Worm (Caenorhabditis elegans) whole organism, L3 larva: Measurements from ENCODE around the gene K12H4.5.

Source experiments
- R02D3.7 ChIP-seq: fragments of 150-350 bp; optimal IDR thresholded peaks from 2 replicates; lab custom pipeline; 2014; ENCODE audit warnings: missing biosample characterization, missing genetic modification characterization
- ZK546.5 ChIP-seq: sonication (generic microtip); optimal IDR thresholded peaks from 2 replicates; lab custom pipeline; 2017; ENCODE audit warnings: missing biosample characterization, missing genetic modification characterization
- aly-2 ChIP-seq: fragments of 150-350 bp; optimal IDR thresholded peaks from 2 replicates; lab custom pipeline; 2014; ENCODE audit warnings: missing biosample characterization, missing genetic modification characterization
- ama-1 ChIP-seq: fragments of 150-350 bp; optimal IDR thresholded peaks from 2 replicates; lab custom pipeline; 2018
- egl-5 ChIP-seq: fragments of 150-350 bp; optimal IDR thresholded peaks from 2 replicates; lab custom pipeline; 2017; ENCODE audit warnings: missing biosample characterization, missing genetic modification reagents, missing genetic modification characterization, inconsistent platforms
- elt-2 ChIP-seq: sonication (generic microtip); optimal IDR thresholded peaks from 2 replicates; lab custom pipeline; 2016; ENCODE audit warnings: missing genetic modification reagents, mild to moderate bottlenecking, missing genetic modification characterization, missing compliant biosample characterization
- fkh-10 ChIP-seq: sonication (generic microtip); optimal IDR thresholded peaks from 2 replicates; lab custom pipeline; 2017; ENCODE audit warnings: missing biosample characterization, missing genetic modification reagents, missing genetic modification characterization
- fkh-2 ChIP-seq: fragments of 150-350 bp; optimal IDR thresholded peaks from 2 replicates; lab custom pipeline; 2014; ENCODE audit warnings: missing biosample characterization, missing genetic modification reagents, missing genetic modification characterization
- fos-1 ChIP-seq: fragments of 150-350 bp; optimal IDR thresholded peaks from 2 replicates; lab custom pipeline; 2014; ENCODE audit warnings: missing biosample characterization, missing genetic modification characterization
- hmg-11 ChIP-seq: sonication (generic microtip); optimal IDR thresholded peaks from 2 replicates; lab custom pipeline; 2016; ENCODE audit warnings: missing genetic modification characterization, missing compliant biosample characterization
- lin-15B ChIP-seq: fragments of 150-350 bp; optimal IDR thresholded peaks from 2 replicates; lab custom pipeline; 2014; ENCODE audit warnings: missing biosample characterization, missing genetic modification characterization
- lin-39 ChIP-seq: fragments of 150-350 bp; optimal IDR thresholded peaks from 2 replicates; lab custom pipeline; 2018; ENCODE audit warnings: missing biosample characterization, missing genetic modification reagents, missing genetic modification characterization
- nfya-1 ChIP-seq: sonication (generic microtip); optimal IDR thresholded peaks from 2 replicates; lab custom pipeline; 2017; ENCODE audit warnings: missing genetic modification characterization, mild to moderate bottlenecking, missing compliant biosample characterization, antibody characterized with exemption, moderate library complexity; ENCODE audit not compliant: insufficient read depth
- nhr-23 ChIP-seq: fragments of 150-350 bp; optimal IDR thresholded peaks from 2 replicates; lab custom pipeline; 2014; ENCODE audit warnings: missing biosample characterization, missing genetic modification reagents, missing genetic modification characterization
- nhr-237 ChIP-seq: fragments of 150-350 bp; optimal IDR thresholded peaks from 2 replicates; lab custom pipeline; 2014; ENCODE audit warnings: missing biosample characterization, missing genetic modification characterization
- nhr-25 ChIP-seq: sonication (generic microtip); optimal IDR thresholded peaks from 2 replicates; lab custom pipeline; 2017; ENCODE audit warnings: missing biosample characterization, missing genetic modification characterization
- nhr-77 ChIP-seq: fragments of 150-350 bp; optimal IDR thresholded peaks from 2 replicates; lab custom pipeline; 2014; ENCODE audit warnings: missing biosample characterization, missing genetic modification characterization
- pha-4 ChIP-seq: fragments of 150-350 bp; optimal IDR thresholded peaks from 2 replicates; lab custom pipeline; 2014; ENCODE audit warnings: missing biosample characterization, missing genetic modification reagents, missing genetic modification characterization
- sea-2 ChIP-seq: fragments of 150-350 bp; sonication (generic microtip); optimal IDR thresholded peaks from 4 replicates; lab custom pipeline; 2014; ENCODE audit warnings: missing biosample characterization, missing genetic modification reagents, missing genetic modification characterization
- skn-1 ChIP-seq: fragments of 150-350 bp; optimal IDR thresholded peaks from 2 replicates; lab custom pipeline; 2014; ENCODE audit warnings: missing biosample characterization, missing genetic modification characterization
- snpc-4 ChIP-seq: fragments of 150-350 bp; optimal IDR thresholded peaks from 2 replicates; lab custom pipeline; 2014; ENCODE audit warnings: missing biosample characterization, missing genetic modification characterization

The K12H4.5 gene

ce11 chrIII:8091408-8091807, 47.1 kb downstream of the K12H4.5 start, which contains the start of gene idi-1:
Gene idi-1, plus strand, starts transcription at chrIII:8091708.
- TF ChIP-seq nhr-237 (tag; lab: Kevin White, UChicago) (no peak), ama-1 (no peak)

- TF ChIP-seq fos-1 (tag; lab: Kevin White, UChicago): no peak
- peak; percentile 44 for TF ChIP-seq skn-1 (tag; lab: Kevin White, UChicago)
- peak; percentile 69 for TF ChIP-seq nfya-1 (tag; lab: Kevin White, UChicago)
- TF ChIP-seq egl-5 (tag; lab: Kevin White, UChicago): peak; percentile 87
- TF ChIP-seq elt-2: peak; percentile 25
- TF ChIP-seq snpc-4 (tag; lab: Kevin White, UChicago): peak; percentile 68
- TF ChIP-seq ZK546.5 (tag; lab: Kevin White, UChicago): no peak
- no peak for TF ChIP-seq fkh-2 (tag; lab: Kevin White, UChicago)
- no peak for TF ChIP-seq fkh-10
- peak; percentile 37 for TF ChIP-seq nhr-23 (tag; lab: Kevin White, UChicago)
- TF ChIP-seq lin-15B (tag; lab: Kevin White, UChicago): peak; percentile 87
- TF ChIP-seq aly-2: no peak
- peak; percentile 83 for TF ChIP-seq pha-4 (tag; lab: Kevin White, UChicago)
- no peak for TF ChIP-seq R02D3.7 (tag; lab: Kevin White, UChicago)
- TF ChIP-seq lin-39 (tag; lab: Kevin White, UChicago): peak; percentile 71
- TF ChIP-seq nhr-77 (tag; lab: Kevin White, UChicago): no peak
- TF ChIP-seq nhr-25 (tag; lab: Kevin White, UChicago): peak; percentile 23
- peak; percentile 20 for TF ChIP-seq hmg-11
- TF ChIP-seq sea-2 (GFP tag; lab: Kevin White, UChicago): no peak
These were observed 48.9 kb downstream of the K12H4.5 start, which contains the start of gene K06H7.2 for ce11 chrIII:8093079-8093623. Gene K06H7.2, plus strand, starts transcription at chrIII:8093573.
